Worm (Caenorhabditis elegans) whole organism, L4 larva: ENCODE measurements around the gene cyy-1.
A peak's percentile ranks its signal among the peaks of the same experiment; 100 is the strongest.

Experiments
- D1046.2 ChIP-seq: fragments of 200-800 bp; sonication (Bioruptor generic); IDR thresholded peaks from 2 replicates; pipeline ENCODE4 v1.3.6; 2022; ENCODE audit warnings: missing genetic modification characterization, missing compliant biosample characterization
- F10B5.3 ChIP-seq: sonication (generic microtip); optimal IDR thresholded peaks from 2 replicates; lab custom pipeline; 2016; ENCODE audit warnings: mild to moderate bottlenecking, missing genetic modification characterization, missing compliant biosample characterization
- F49E8.2 ChIP-seq: sonication (generic microtip); optimal IDR thresholded peaks from 2 replicates; lab custom pipeline; 2016; ENCODE audit warnings: missing compliant biosample characterization, mild to moderate bottlenecking, missing genetic modification characterization, borderline replicate concordance
- Y105C5A.15 ChIP-seq: fragments of 200-800 bp; sonication (Bioruptor generic); IDR thresholded peaks from 2 replicates; pipeline ENCODE4 v1.3.6; 2022; ENCODE audit warnings: missing genetic modification characterization, missing compliant biosample characterization
- ZK337.2 ChIP-seq: fragments of 200-800 bp; sonication (Bioruptor generic); IDR thresholded peaks from 2 replicates; pipeline ENCODE4 v1.3.6; 2022; ENCODE audit warnings: missing genetic modification reagents, missing genetic modification characterization, missing compliant biosample characterization
- aha-1 ChIP-seq: fragments of 150-350 bp; peaks from one replicate; lab custom pipeline; 2014; ENCODE audit warnings: missing biosample characterization, missing genetic modification characterization
- arid-1 ChIP-seq: fragments of 200-800 bp; sonication (Bioruptor generic); conservative IDR thresholded peaks from 2 replicates; pipeline ENCODE4 v1.3.6; 2022; ENCODE audit warnings: missing genetic modification reagents, missing genetic modification characterization, missing compliant biosample characterization
- ceh-32 ChIP-seq: sonication (generic microtip); optimal IDR thresholded peaks from 2 replicates; lab custom pipeline; 2016; ENCODE audit warnings: mild to moderate bottlenecking, missing genetic modification characterization, missing compliant biosample characterization; ENCODE audit not compliant: poor library complexity
- ceh-82 ChIP-seq: sonication (generic microtip); optimal IDR thresholded peaks from 2 replicates; lab custom pipeline; 2017; ENCODE audit warnings: missing biosample characterization, missing genetic modification characterization
- daf-12 ChIP-seq: fragments of 150-350 bp; optimal IDR thresholded peaks from 2 replicates; lab custom pipeline; 2014; ENCODE audit warnings: missing biosample characterization, missing genetic modification reagents, missing genetic modification characterization
- daf-19 ChIP-seq: fragments of 200-800 bp; sonication (Bioruptor generic); conservative IDR thresholded peaks from 2 replicates; pipeline ENCODE4 v1.3.6; 2022; ENCODE audit warnings: missing genetic modification characterization, missing compliant biosample characterization
- daf-8 ChIP-seq: fragments of 200-800 bp; sonication (Bioruptor generic); IDR thresholded peaks from 2 replicates; pipeline ENCODE4 v1.3.6; 2022; ENCODE audit warnings: missing genetic modification characterization, missing compliant biosample characterization
- dmd-6 ChIP-seq: fragments of 200-800 bp; sonication (Bioruptor generic); IDR thresholded peaks from 2 replicates; pipeline ENCODE4 v1.3.6; 2022; ENCODE audit warnings: missing genetic modification reagents, missing genetic modification characterization, missing compliant biosample characterization
- dpl-1 ChIP-seq: fragments of 150-350 bp; optimal IDR thresholded peaks from 2 replicates; lab custom pipeline; 2014; ENCODE audit warnings: missing biosample characterization, missing genetic modification reagents, missing genetic modification characterization
- egl-27 ChIP-seq: sonication (generic microtip); optimal IDR thresholded peaks from 3 replicates; lab custom pipeline; 2017; ENCODE audit warnings: missing biosample characterization, missing genetic modification reagents, missing genetic modification characterization
- fos-1 ChIP-seq: fragments of 150-350 bp; optimal IDR thresholded peaks from 2 replicates; lab custom pipeline; 2014; ENCODE audit warnings: missing biosample characterization, missing genetic modification characterization
- hif-1 ChIP-seq, 2 experiments: sonication (generic microtip); optimal IDR thresholded peaks; 2 replicates each; lab custom pipeline; 2016 to 2017; ENCODE audit warnings: missing compliant biosample characterization in 2 of 2, missing genetic modification characterization in 2 of 2, missing genetic modification reagents in 2 of 2, missing genotype in 2 of 2, mild to moderate bottlenecking in 1 of 2
- hlh-30 ChIP-seq: sonication (generic microtip); optimal IDR thresholded peaks from 2 replicates; lab custom pipeline; 2017; ENCODE audit warnings: antibody characterized with exemption, mild to moderate bottlenecking, missing genetic modification characterization, missing compliant biosample characterization; ENCODE audit not compliant: insufficient read depth
- lim-7 ChIP-seq: fragments of 200-800 bp; sonication (Bioruptor generic); IDR thresholded peaks from 2 replicates; pipeline ENCODE4 v1.3.6; 2022; ENCODE audit warnings: missing genetic modification characterization, missing compliant biosample characterization
- lin-1 ChIP-seq: fragments of 200-800 bp; sonication (Bioruptor generic); IDR thresholded peaks from 2 replicates; pipeline ENCODE4 v1.3.6; 2022; ENCODE audit warnings: missing genetic modification reagents, missing genetic modification characterization, missing compliant biosample characterization
- lin-38 ChIP-seq: fragments of 200-800 bp; sonication (Bioruptor generic); IDR thresholded peaks from 2 replicates; pipeline ENCODE4 v1.3.6; 2022; ENCODE audit warnings: missing genetic modification reagents, missing genetic modification characterization, missing compliant biosample characterization
- lin-39 ChIP-seq: fragments of 150-350 bp; optimal IDR thresholded peaks from 2 replicates; lab custom pipeline; 2014; ENCODE audit warnings: missing biosample characterization, missing genetic modification reagents, missing genetic modification characterization
- lir-3 ChIP-seq: sonication (generic microtip); optimal IDR thresholded peaks from 2 replicates; lab custom pipeline; 2016; ENCODE audit warnings: mild to moderate bottlenecking, missing genetic modification characterization, missing compliant biosample characterization
- lsy-2 ChIP-seq, 2 experiments: fragments of 150-350 bp in 1 of 2; sonication (generic microtip) in 1 of 2; optimal IDR thresholded peaks; 2 replicates each; lab custom pipeline; 2014 to 2017; ENCODE audit warnings: missing biosample characterization in 2 of 2, missing genetic modification characterization in 2 of 2
- mdl-1 ChIP-seq, 2 experiments: fragments of 150-350 bp in 1 of 2; sonication (generic microtip) in 1 of 2; optimal IDR thresholded peaks; 2 replicates each; lab custom pipeline; 2014 to 2017; ENCODE audit warnings: missing biosample characterization in 2 of 2, missing genetic modification characterization in 2 of 2
- mep-1 ChIP-seq: fragments of 150-350 bp; sonication (generic microtip); optimal IDR thresholded peaks from 3 replicates; lab custom pipeline; 2014; ENCODE audit warnings: missing biosample characterization, missing genetic modification characterization
- mxl-3 ChIP-seq: fragments of 200-800 bp; sonication (Bioruptor generic); optimal IDR thresholded peaks from 2 replicates; lab custom pipeline; 2018; ENCODE audit warnings: mild to moderate bottlenecking, missing genetic modification characterization, missing compliant biosample characterization
- nhr-10 ChIP-seq: fragments of 150-350 bp; optimal IDR thresholded peaks from 2 replicates; lab custom pipeline; 2014; ENCODE audit warnings: missing biosample characterization, missing genetic modification characterization
- nhr-11 ChIP-seq: fragments of 150-350 bp; optimal IDR thresholded peaks from 2 replicates; lab custom pipeline; 2014; ENCODE audit warnings: missing biosample characterization, missing genetic modification characterization
- nhr-41 ChIP-seq: fragments of 200-800 bp; sonication (Bioruptor generic); IDR thresholded peaks from 2 replicates; pipeline ENCODE4 v1.3.6; 2022; ENCODE audit warnings: missing genetic modification reagents, missing genetic modification characterization, missing compliant biosample characterization
- nhr-48 ChIP-seq: sonication (generic microtip); optimal IDR thresholded peaks from 2 replicates; lab custom pipeline; 2016; ENCODE audit warnings: mild to moderate bottlenecking, missing genetic modification characterization, missing compliant biosample characterization
- nhr-76 ChIP-seq: fragments of 150-350 bp; optimal IDR thresholded peaks from 2 replicates; lab custom pipeline; 2014; ENCODE audit warnings: missing biosample characterization, missing genetic modification characterization
- nhr-77 ChIP-seq: fragments of 150-350 bp; optimal IDR thresholded peaks from 2 replicates; lab custom pipeline; 2014; ENCODE audit warnings: missing biosample characterization, missing genetic modification characterization
- pha-4 ChIP-seq, 2 experiments: fragments of 150-350 bp in 1 of 2; fragments of 200-800 bp in 1 of 2; sonication (Bioruptor generic) in 1 of 2; IDR thresholded peaks in 1 of 2; optimal IDR thresholded peaks in 1 of 2; 2 replicates each; pipeline versions ENCODE4 v1.3.6 to Lab custom; 2014 to 2022; ENCODE audit warnings: missing genetic modification characterization in 2 of 2, missing genetic modification reagents in 2 of 2, missing biosample characterization in 1 of 2, missing compliant biosample characterization in 1 of 2
- pqm-1 ChIP-seq: sonication (generic microtip); optimal IDR thresholded peaks from 2 replicates; lab custom pipeline; 2017; ENCODE audit warnings: missing biosample characterization, missing genetic modification characterization
- saeg-2 ChIP-seq: fragments of 200-800 bp; sonication (Bioruptor generic); IDR thresholded peaks from 2 replicates; pipeline ENCODE4 v1.3.6; 2022; ENCODE audit warnings: missing genetic modification reagents, missing genetic modification characterization, missing compliant biosample characterization
- sdz-12 ChIP-seq: fragments of 200-800 bp; sonication (Bioruptor generic); optimal IDR thresholded peaks from 2 replicates; lab custom pipeline; 2018; ENCODE audit warnings: mild to moderate bottlenecking, missing genetic modification characterization, missing compliant biosample characterization
- set-16 ChIP-seq: fragments of 200-800 bp; sonication (Bioruptor generic); IDR thresholded peaks from 2 replicates; pipeline ENCODE4 v1.3.6; 2022; ENCODE audit warnings: missing genetic modification reagents, missing genetic modification characterization, missing compliant biosample characterization
- skn-1 ChIP-seq: fragments of 150-350 bp; optimal IDR thresholded peaks from 2 replicates; lab custom pipeline; 2014; ENCODE audit warnings: missing biosample characterization, missing genetic modification characterization
- snpc-1.2 ChIP-seq: fragments of 200-800 bp; sonication (Bioruptor generic); IDR thresholded peaks from 2 replicates; pipeline ENCODE4 v1.3.6; 2022; ENCODE audit warnings: missing genetic modification reagents, missing genetic modification characterization, missing compliant biosample characterization
- spr-1 ChIP-seq: sonication (generic microtip); optimal IDR thresholded peaks from 2 replicates; lab custom pipeline; 2016; ENCODE audit warnings: mild to moderate bottlenecking, missing genetic modification characterization, missing compliant biosample characterization
- spr-3 ChIP-seq: fragments of 200-800 bp; sonication (Bioruptor generic); optimal IDR thresholded peaks from 2 replicates; lab custom pipeline; 2018; ENCODE audit warnings: mild to moderate bottlenecking, missing genetic modification characterization, missing compliant biosample characterization
- tra-1 ChIP-seq: fragments of 200-800 bp; sonication (Bioruptor generic); IDR thresholded peaks from 2 replicates; pipeline ENCODE4 v1.3.6; 2022; ENCODE audit warnings: missing genetic modification reagents, missing genetic modification characterization, missing compliant biosample characterization
- unc-130 ChIP-seq: sonication (generic microtip); optimal IDR thresholded peaks from 2 replicates; lab custom pipeline; 2016; ENCODE audit warnings: missing genetic modification reagents, missing genetic modification characterization, missing compliant biosample characterization
- unc-62 ChIP-seq, 3 experiments: fragments of 150-350 bp in 1 of 3; sonication (generic microtip); optimal IDR thresholded peaks in 2 of 3; peaks in 1 of 3; 1 replicate in 1 of 3; 2 replicates in 2 of 3; lab custom pipeline; 2014 to 2017; ENCODE audit warnings: missing biosample characterization in 3 of 3, missing genetic modification characterization in 3 of 3, missing genetic modification reagents in 3 of 3, missing genotype in 1 of 3
- zag-1 ChIP-seq: fragments of 150-350 bp; optimal IDR thresholded peaks from 2 replicates; lab custom pipeline; 2014; ENCODE audit warnings: missing biosample characterization, missing genetic modification characterization
- zfp-2 ChIP-seq: sonication (generic microtip); optimal IDR thresholded peaks from 2 replicates; lab custom pipeline; 2016; ENCODE audit warnings: mild to moderate bottlenecking, missing genetic modification characterization, missing compliant biosample characterization
- zfp-3 ChIP-seq: fragments of 200-800 bp; sonication (Bioruptor generic); conservative IDR thresholded peaks from 2 replicates; pipeline ENCODE4 v1.3.6; 2022; ENCODE audit warnings: missing genetic modification reagents, missing genetic modification characterization, missing compliant biosample characterization
- zip-11 ChIP-seq: fragments of 200-800 bp; sonication (Bioruptor generic); IDR thresholded peaks from 2 replicates; pipeline ENCODE4 v1.3.6; 2022; ENCODE audit warnings: missing genetic modification characterization, missing compliant biosample characterization
- ztf-11 ChIP-seq: fragments of 150-350 bp; optimal IDR thresholded peaks from 2 replicates; lab custom pipeline; 2014; ENCODE audit warnings: missing biosample characterization, missing genetic modification characterization
- ztf-7 ChIP-seq: fragments of 150-350 bp; optimal IDR thresholded peaks from 2 replicates; lab custom pipeline; 2014; ENCODE audit warnings: missing biosample characterization, missing genetic modification characterization

cyy-1 gene

DNA sequence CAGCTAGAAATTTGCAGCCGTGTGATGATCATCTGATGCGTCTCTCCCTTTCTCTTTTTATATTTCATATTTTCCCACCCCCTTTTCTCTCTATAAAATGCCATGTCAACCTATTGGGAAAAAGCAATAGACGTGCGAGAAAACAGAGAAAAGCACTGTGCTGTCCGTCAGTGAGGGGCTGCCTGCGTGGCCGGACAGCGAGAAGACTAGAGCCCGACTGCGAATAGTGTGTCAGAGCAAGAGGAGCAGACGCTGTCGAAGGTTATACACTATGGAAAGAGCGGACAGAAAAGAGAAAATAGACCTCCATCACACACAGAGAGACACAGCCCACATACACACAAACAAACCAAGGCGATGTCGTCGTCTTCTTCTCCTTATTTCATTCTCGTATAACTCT, 19.4 kb downstream of the cyy-1 start:
- TF ChIP-seq daf-12 (tag; lab: Kevin White, UChicago) = no peak
- no peak for TF ChIP-seq unc-130
- TF ChIP-seq zfp-2 (tag; lab: Kevin White, UChicago) = no peak
- TF ChIP-seq unc-62 (GFP tag; optimal IDR thresholded peaks at IDR 0.05 in 1 of 2; lab: Kevin White, UChicago) = peak in 1 of 2 experiments; percentile 97
- no peak for TF ChIP-seq unc-62 (tag; optimal IDR thresholded peaks at IDR 0.05; lab: Kevin White, UChicago)
- TF ChIP-seq zip-11 = no peak
- TF ChIP-seq spr-3 = no peak
- TF ChIP-seq dmd-6 (GFP tag; lab: Robert Waterston, UW) = peak; percentile 68
- no peak for TF ChIP-seq daf-19 (GFP tag; lab: Robert Waterston, UW)
- no peak for TF ChIP-seq F49E8.2 (tag; lab: Kevin White, UChicago)
- TF ChIP-seq nhr-41 (GFP tag; lab: Robert Waterston, UW) = 0 out of 2 replicates have a peak, but pooled peaks have one; percentile 37
- peak; percentile 61 for TF ChIP-seq spr-1 (tag; lab: Kevin White, UChicago)
- TF ChIP-seq mxl-3 (GFP tag; lab: Kevin White, UChicago) = peak; percentile 69
- no peak for TF ChIP-seq D1046.2 (GFP tag; lab: Robert Waterston, UW)
- TF ChIP-seq tra-1 (GFP tag; lab: Robert Waterston, UW) = no peak
- peak; percentile 97 for TF ChIP-seq aha-1 (tag; lab: Kevin White, UChicago)
- no peak for TF ChIP-seq sdz-12 (GFP tag; lab: Kevin White, UChicago)
- no peak for TF ChIP-seq ceh-82
- no peak for TF ChIP-seq nhr-76 (tag; lab: Kevin White, UChicago)
- peak; percentile 58 for TF ChIP-seq pha-4 (GFP tag; IDR thresholded peaks at IDR 0.05; lab: Robert Waterston, UW)
- no peak for TF ChIP-seq pha-4 (tag; optimal IDR thresholded peaks at IDR 0.05; lab: Kevin White, UChicago)
- no peak for TF ChIP-seq ZK337.2 (GFP tag; lab: Robert Waterston, UW)
- peak; percentile 77 for TF ChIP-seq mep-1 (tag; lab: Kevin White, UChicago)
- TF ChIP-seq daf-8 (GFP tag; lab: Robert Waterston, UW) = no peak
- TF ChIP-seq nhr-10 (tag; lab: Kevin White, UChicago) = no peak
- peak; percentile 38; the same call in 1 of the 2 replicates for TF ChIP-seq arid-1 (GFP tag; lab: Robert Waterston, UW)
- peak in 1 of 2 experiments; percentile 61 for TF ChIP-seq mdl-1 (tag; optimal IDR thresholded peaks at IDR 0.05; lab: Kevin White, UChicago)
- no peak for TF ChIP-seq egl-27 (tag; lab: Kevin White, UChicago)
- no peak for TF ChIP-seq ceh-32 (tag; lab: Kevin White, UChicago)
- no peak for TF ChIP-seq Y105C5A.15 (GFP tag; lab: Robert Waterston, UW)
- TF ChIP-seq lim-7 (GFP tag; lab: Robert Waterston, UW) = peak; percentile 49; the same call in 1 of the 2 replicates
- TF ChIP-seq hlh-30 = peak; percentile 81
- TF ChIP-seq lsy-2 (tag; optimal IDR thresholded peaks at IDR 0.05; lab: Kevin White, UChicago) = peak; percentile 64 to 81
- TF ChIP-seq ztf-11 (tag; lab: Kevin White, UChicago) = no peak
- TF ChIP-seq zfp-3 (GFP tag; lab: Robert Waterston, UW) = no peak
- no peak for TF ChIP-seq F10B5.3 (tag; lab: Kevin White, UChicago)
- TF ChIP-seq fos-1 (tag; lab: Kevin White, UChicago) = no peak
- peak; percentile 61 for TF ChIP-seq nhr-77 (tag; lab: Kevin White, UChicago)
- no peak for TF ChIP-seq zag-1 (tag; lab: Kevin White, UChicago)
- no peak for TF ChIP-seq skn-1 (tag; lab: Kevin White, UChicago)
- TF ChIP-seq set-16 = peak; percentile 42; the same call in 1 of the 2 replicates
- no peak for TF ChIP-seq lir-3 (tag; lab: Kevin White, UChicago)
- TF ChIP-seq nhr-48 (tag; lab: Kevin White, UChicago) = no peak
- no peak for TF ChIP-seq snpc-1.2 (GFP tag; lab: Robert Waterston, UW)
- TF ChIP-seq nhr-11 (tag; lab: Kevin White, UChicago) = no peak
- TF ChIP-seq saeg-2 (GFP tag; lab: Robert Waterston, UW) = no peak
- TF ChIP-seq dpl-1 (GFP tag; lab: Kevin White, UChicago) = peak; percentile 27
- peak; percentile 40 for TF ChIP-seq pqm-1 (tag; lab: Kevin White, UChicago)
- no peak for TF ChIP-seq ztf-7
- no peak for TF ChIP-seq lin-39
- TF ChIP-seq lin-1 = 0 out of 2 replicates have a peak, but pooled peaks have one; percentile 31
- peak; percentile 38; the same call in 1 of the 2 replicates for TF ChIP-seq lin-38
- peak in 1 of 2 experiments; percentile 64 for TF ChIP-seq hif-1 (tag; optimal IDR thresholded peaks at IDR 0.05; lab: Kevin White, UChicago)
